Worm (Caenorhabditis elegans) whole organism, L4 larva: ENCODE results near the gene npr-2.

Experiments used
- D1046.2 ChIP-seq: fragments of 200-800 bp; sonication (Bioruptor generic); IDR thresholded peaks from 2 replicates; pipeline ENCODE4 v1.3.6; 2022; ENCODE audit warnings: missing genetic modification characterization, missing compliant biosample characterization
- F37D6.2 ChIP-seq: sonication (generic microtip); optimal IDR thresholded peaks from 2 replicates; lab custom pipeline; 2016; ENCODE audit warnings: mild to moderate bottlenecking, missing genetic modification characterization, missing compliant biosample characterization
- F49E8.2 ChIP-seq: sonication (generic microtip); optimal IDR thresholded peaks from 2 replicates; lab custom pipeline; 2016; ENCODE audit warnings: missing compliant biosample characterization, mild to moderate bottlenecking, missing genetic modification characterization, borderline replicate concordance
- T26A8.4 ChIP-seq: fragments of 200-800 bp; sonication (Bioruptor generic); IDR thresholded peaks from 2 replicates; pipeline ENCODE4 v1.3.6; 2022; ENCODE audit warnings: missing genetic modification characterization, missing compliant biosample characterization
- Y5F2A.4 ChIP-seq: fragments of 200-800 bp; sonication (Bioruptor generic); optimal IDR thresholded peaks from 2 replicates; lab custom pipeline; 2018; ENCODE audit warnings: mild to moderate bottlenecking, missing genetic modification characterization, missing compliant biosample characterization
- aha-1 ChIP-seq: fragments of 150-350 bp; peaks from one replicate; lab custom pipeline; 2014; ENCODE audit warnings: missing biosample characterization, missing genetic modification characterization
- aly-2 ChIP-seq: sonication (generic microtip); optimal IDR thresholded peaks from 2 replicates; lab custom pipeline; 2018; ENCODE audit warnings: missing biosample characterization, missing genetic modification characterization
- ama-1 ChIP-seq: fragments of 150-350 bp; optimal IDR thresholded peaks from 2 replicates; lab custom pipeline; 2014; ENCODE audit warnings: inconsistent platforms, mixed read lengths
- arid-1 ChIP-seq: fragments of 200-800 bp; sonication (Bioruptor generic); conservative IDR thresholded peaks from 2 replicates; pipeline ENCODE4 v1.3.6; 2022; ENCODE audit warnings: missing genetic modification reagents, missing genetic modification characterization, missing compliant biosample characterization
- attf-4 ChIP-seq: sonication (generic microtip); optimal IDR thresholded peaks from 3 replicates; lab custom pipeline; 2017; ENCODE audit warnings: missing biosample characterization, missing genetic modification characterization
- ceh-32 ChIP-seq: sonication (generic microtip); optimal IDR thresholded peaks from 2 replicates; lab custom pipeline; 2016; ENCODE audit warnings: mild to moderate bottlenecking, missing genetic modification characterization, missing compliant biosample characterization; ENCODE audit not compliant: poor library complexity
- daf-16 ChIP-seq, 3 experiments: sonication (generic microtip); optimal IDR thresholded peaks; 2 replicates each; lab custom pipeline; 2016 to 2017; ENCODE audit warnings: missing genetic modification characterization in 3 of 3, missing genetic modification reagents in 3 of 3, mild to moderate bottlenecking in 2 of 3, missing compliant biosample characterization in 2 of 3, missing biosample characterization in 1 of 3, moderate library complexity in 1 of 3
- daf-8 ChIP-seq: fragments of 200-800 bp; sonication (Bioruptor generic); IDR thresholded peaks from 2 replicates; pipeline ENCODE4 v1.3.6; 2022; ENCODE audit warnings: missing genetic modification characterization, missing compliant biosample characterization
- dmd-6 ChIP-seq: fragments of 200-800 bp; sonication (Bioruptor generic); IDR thresholded peaks from 2 replicates; pipeline ENCODE4 v1.3.6; 2022; ENCODE audit warnings: missing genetic modification reagents, missing genetic modification characterization, missing compliant biosample characterization
- dmd-8 ChIP-seq: fragments of 200-800 bp; sonication (Bioruptor generic); IDR thresholded peaks from 2 replicates; pipeline ENCODE4 v1.3.6; 2022; ENCODE audit warnings: missing genetic modification characterization, missing compliant biosample characterization
- duxl-1 ChIP-seq: sonication (generic microtip); optimal IDR thresholded peaks from 2 replicates; lab custom pipeline; 2016; ENCODE audit warnings: mild to moderate bottlenecking, missing genetic modification characterization, moderate library complexity, missing compliant biosample characterization; ENCODE audit not compliant: poor library complexity
- fos-1 ChIP-seq: fragments of 150-350 bp; optimal IDR thresholded peaks from 2 replicates; lab custom pipeline; 2014; ENCODE audit warnings: missing biosample characterization, missing genetic modification characterization
- gei-8 ChIP-seq: fragments of 200-800 bp; sonication (Bioruptor generic); optimal IDR thresholded peaks from 2 replicates; lab custom pipeline; 2018; ENCODE audit warnings: mild to moderate bottlenecking, missing genetic modification characterization, missing compliant biosample characterization
- hif-1 ChIP-seq, 2 experiments: sonication (generic microtip); optimal IDR thresholded peaks; 2 replicates each; lab custom pipeline; 2016 to 2017; ENCODE audit warnings: missing compliant biosample characterization in 2 of 2, missing genetic modification characterization in 2 of 2, missing genetic modification reagents in 2 of 2, missing genotype in 2 of 2, mild to moderate bottlenecking in 1 of 2
- lim-7 ChIP-seq: fragments of 200-800 bp; sonication (Bioruptor generic); IDR thresholded peaks from 2 replicates; pipeline ENCODE4 v1.3.6; 2022; ENCODE audit warnings: missing genetic modification characterization, missing compliant biosample characterization
- lin-39 ChIP-seq: fragments of 150-350 bp; optimal IDR thresholded peaks from 2 replicates; lab custom pipeline; 2014; ENCODE audit warnings: missing biosample characterization, missing genetic modification reagents, missing genetic modification characterization
- lsy-2 ChIP-seq, 2 experiments: fragments of 150-350 bp in 1 of 2; sonication (generic microtip) in 1 of 2; optimal IDR thresholded peaks; 2 replicates each; lab custom pipeline; 2014 to 2017; ENCODE audit warnings: missing biosample characterization in 2 of 2, missing genetic modification characterization in 2 of 2
- madf-9 ChIP-seq: fragments of 200-800 bp; sonication (Bioruptor generic); conservative IDR thresholded peaks from 2 replicates; pipeline ENCODE4 v1.3.6; 2022; ENCODE audit warnings: missing genetic modification reagents, missing genetic modification characterization, missing compliant biosample characterization
- mep-1 ChIP-seq: fragments of 150-350 bp; sonication (generic microtip); optimal IDR thresholded peaks from 3 replicates; lab custom pipeline; 2014; ENCODE audit warnings: missing biosample characterization, missing genetic modification characterization
- mxl-2 ChIP-seq: fragments of 200-800 bp; sonication (Bioruptor generic); conservative IDR thresholded peaks from 2 replicates; pipeline ENCODE4 v1.3.6; 2022; ENCODE audit warnings: missing genetic modification reagents, missing genetic modification characterization, missing compliant biosample characterization
- nhr-11 ChIP-seq: fragments of 150-350 bp; optimal IDR thresholded peaks from 2 replicates; lab custom pipeline; 2014; ENCODE audit warnings: missing biosample characterization, missing genetic modification characterization
- nhr-25 ChIP-seq: sonication (generic microtip); optimal IDR thresholded peaks from 2 replicates; lab custom pipeline; 2017; ENCODE audit warnings: missing genetic modification characterization, mild to moderate bottlenecking, missing compliant biosample characterization, antibody characterized with exemption, moderate library complexity, borderline replicate concordance; ENCODE audit not compliant: insufficient read depth
- nhr-28 ChIP-seq: fragments of 150-350 bp; optimal IDR thresholded peaks from 2 replicates; lab custom pipeline; 2014; ENCODE audit warnings: missing biosample characterization, missing genetic modification characterization
- nhr-48 ChIP-seq: sonication (generic microtip); optimal IDR thresholded peaks from 2 replicates; lab custom pipeline; 2016; ENCODE audit warnings: mild to moderate bottlenecking, missing genetic modification characterization, missing compliant biosample characterization
- nhr-6 ChIP-seq: fragments of 150-350 bp; optimal IDR thresholded peaks from 2 replicates; lab custom pipeline; 2014; ENCODE audit warnings: missing biosample characterization, missing genetic modification characterization
- nhr-76 ChIP-seq: fragments of 150-350 bp; optimal IDR thresholded peaks from 2 replicates; lab custom pipeline; 2014; ENCODE audit warnings: missing biosample characterization, missing genetic modification characterization
- nhr-77 ChIP-seq: fragments of 150-350 bp; optimal IDR thresholded peaks from 2 replicates; lab custom pipeline; 2014; ENCODE audit warnings: missing biosample characterization, missing genetic modification characterization
- pqm-1 ChIP-seq: sonication (generic microtip); optimal IDR thresholded peaks from 2 replicates; lab custom pipeline; 2017; ENCODE audit warnings: missing biosample characterization, missing genetic modification characterization
- set-16 ChIP-seq: fragments of 200-800 bp; sonication (Bioruptor generic); IDR thresholded peaks from 2 replicates; pipeline ENCODE4 v1.3.6; 2022; ENCODE audit warnings: missing genetic modification reagents, missing genetic modification characterization, missing compliant biosample characterization
- snpc-1.2 ChIP-seq: fragments of 200-800 bp; sonication (Bioruptor generic); IDR thresholded peaks from 2 replicates; pipeline ENCODE4 v1.3.6; 2022; ENCODE audit warnings: missing genetic modification reagents, missing genetic modification characterization, missing compliant biosample characterization
- spr-3 ChIP-seq: fragments of 200-800 bp; sonication (Bioruptor generic); optimal IDR thresholded peaks from 2 replicates; lab custom pipeline; 2018; ENCODE audit warnings: mild to moderate bottlenecking, missing genetic modification characterization, missing compliant biosample characterization
- unc-130 ChIP-seq: sonication (generic microtip); optimal IDR thresholded peaks from 2 replicates; lab custom pipeline; 2016; ENCODE audit warnings: missing genetic modification reagents, missing genetic modification characterization, missing compliant biosample characterization
- unc-39 ChIP-seq: sonication (generic microtip); optimal IDR thresholded peaks from 2 replicates; lab custom pipeline; 2017; ENCODE audit warnings: missing biosample characterization, missing genetic modification characterization
- unc-62 ChIP-seq, 3 experiments: fragments of 150-350 bp in 1 of 3; sonication (generic microtip); optimal IDR thresholded peaks in 2 of 3; peaks in 1 of 3; 1 replicate in 1 of 3; 2 replicates in 2 of 3; lab custom pipeline; 2014 to 2017; ENCODE audit warnings: missing biosample characterization in 3 of 3, missing genetic modification characterization in 3 of 3, missing genetic modification reagents in 3 of 3, missing genotype in 1 of 3
- zag-1 ChIP-seq: fragments of 150-350 bp; optimal IDR thresholded peaks from 2 replicates; lab custom pipeline; 2014; ENCODE audit warnings: missing biosample characterization, missing genetic modification characterization
- zfp-3 ChIP-seq: fragments of 200-800 bp; sonication (Bioruptor generic); conservative IDR thresholded peaks from 2 replicates; pipeline ENCODE4 v1.3.6; 2022; ENCODE audit warnings: missing genetic modification reagents, missing genetic modification characterization, missing compliant biosample characterization
- zip-11 ChIP-seq: fragments of 200-800 bp; sonication (Bioruptor generic); IDR thresholded peaks from 2 replicates; pipeline ENCODE4 v1.3.6; 2022; ENCODE audit warnings: missing genetic modification characterization, missing compliant biosample characterization
- zip-2 ChIP-seq: fragments of 150-350 bp; optimal IDR thresholded peaks from 2 replicates; lab custom pipeline; 2014; ENCODE audit warnings: missing biosample characterization, missing genetic modification characterization
- ztf-7 ChIP-seq: fragments of 150-350 bp; optimal IDR thresholded peaks from 2 replicates; lab custom pipeline; 2014; ENCODE audit warnings: missing biosample characterization, missing genetic modification characterization

Gene npr-2

DNA sequence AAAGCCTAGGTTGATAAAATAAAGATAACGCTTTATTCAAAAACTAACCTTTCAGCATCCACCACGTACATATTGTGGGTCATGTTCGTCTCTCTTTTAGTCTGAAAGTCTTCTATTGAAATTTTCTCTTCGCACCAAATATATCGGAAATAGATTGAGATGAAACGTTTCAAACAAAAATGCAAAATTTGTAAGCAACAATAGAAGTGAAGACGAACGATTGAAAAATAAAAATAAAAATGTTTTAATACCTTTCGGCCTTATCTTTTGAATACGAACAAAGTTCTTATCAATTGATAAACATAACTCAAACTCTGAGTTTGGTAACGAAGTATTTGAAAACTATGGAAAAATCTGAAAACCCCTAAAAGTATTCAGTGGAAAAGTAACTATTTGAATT is 46.9 kb downstream of the npr-2 start, which contains the start of gene F56H11.2:
Gene F56H11.2, minus strand, starts transcription at position 101 of the 400 bp plus-strand sequence.
- TF ChIP-seq daf-16 (GFP tag; optimal IDR thresholded peaks at IDR 0.05; lab: Kevin White, UChicago) (no peak), daf-16 (tag; optimal IDR thresholded peaks at IDR 0.05; lab: Kevin White, UChicago) (peak; percentile 20), ztf-7 (no peak), daf-8 (no peak), aly-2 (tag; lab: Kevin White, UChicago) (no peak)

ce11 chrIV:9530768-9531167 is 49.2 kb downstream of the npr-2 start:
- TF ChIP-seq unc-62 (GFP tag; optimal IDR thresholded peaks at IDR 0.05 in 1 of 2; lab: Kevin White, UChicago) (peak in 1 of 2 experiments; percentile 39), unc-62 (tag; optimal IDR thresholded peaks at IDR 0.05; lab: Kevin White, UChicago) (no peak), T26A8.4 (GFP tag; lab: Robert Waterston, UW) (peak; percentile 26; the same call in 1 of the 2 replicates), nhr-25 (peak; percentile 36), mep-1 (tag; lab: Kevin White, UChicago) (peak; percentile 35), unc-130 (no peak), nhr-11 (tag; lab: Kevin White, UChicago) (no peak), gei-8 (GFP tag; lab: Kevin White, UChicago) (no peak), F49E8.2 (tag; lab: Kevin White, UChicago) (no peak), nhr-28 (tag; lab: Kevin White, UChicago) (no peak), F37D6.2 (tag; lab: Kevin White, UChicago) (no peak), ama-1 (lab: Kevin White, UChicago) (peak; percentile 20), madf-9 (no peak), attf-4 (no peak), spr-3 (GFP tag; lab: Kevin White, UChicago) (peak; percentile 55), lsy-2 (tag; optimal IDR thresholded peaks at IDR 0.05; lab: Kevin White, UChicago) (no peak), aha-1 (tag; lab: Kevin White, UChicago) (peak; percentile 97), lim-7 (GFP tag; lab: Robert Waterston, UW) (0 out of 2 replicates have a peak, but pooled peaks have one; percentile 14), mxl-2 (GFP tag; lab: Robert Waterston, UW) (no peak)

DNA sequence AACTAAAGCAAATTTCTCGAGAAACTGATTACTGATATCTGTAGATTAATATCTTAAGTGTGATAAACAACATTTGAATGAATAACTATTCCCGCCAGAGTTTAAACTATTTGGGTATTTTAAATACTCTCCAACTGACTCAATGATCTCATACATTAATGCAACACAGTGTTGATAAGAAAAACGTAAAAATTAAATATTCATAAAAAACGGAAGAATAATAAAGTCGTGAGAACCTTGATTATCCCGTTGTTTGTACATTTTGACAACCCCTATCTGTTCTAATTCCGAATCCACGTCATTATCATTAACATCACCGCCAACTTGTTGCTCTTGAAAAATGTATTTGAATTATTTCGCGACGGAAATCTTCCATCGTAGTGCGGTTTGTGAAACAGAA is 50.3 kb downstream of the npr-2 start, which contains the start of gene elo-7:
Gene elo-7, plus strand, starts transcription at position 301 of the 400 bp plus-strand sequence.
- no peak for TF ChIP-seq zfp-3 (GFP tag; lab: Robert Waterston, UW)
- no peak for TF ChIP-seq lin-39
- TF ChIP-seq nhr-6 (tag; lab: Kevin White, UChicago) = no peak
- no peak for TF ChIP-seq snpc-1.2 (GFP tag; lab: Robert Waterston, UW)
- TF ChIP-seq arid-1 (GFP tag; lab: Robert Waterston, UW) = no peak
- no peak for TF ChIP-seq unc-39 (tag; lab: Kevin White, UChicago)

DNA sequence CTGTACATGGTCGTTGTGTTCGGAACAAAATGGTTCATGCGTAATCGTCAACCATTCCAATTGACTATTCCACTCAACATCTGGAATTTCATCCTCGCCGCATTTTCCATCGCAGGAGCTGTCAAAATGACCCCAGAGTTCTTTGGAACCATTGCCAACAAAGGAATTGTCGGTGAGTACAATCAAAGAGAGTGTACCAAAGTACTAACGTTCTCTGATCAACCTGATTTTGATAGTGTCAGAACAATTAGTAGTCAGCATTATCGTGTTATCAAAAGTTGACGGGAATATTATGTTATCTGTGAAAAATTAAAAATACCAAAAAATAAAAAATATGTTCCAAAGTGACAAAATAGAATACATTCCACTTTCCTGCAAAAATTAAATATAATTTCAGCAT is 52.9 kb downstream of the npr-2 start:
- no peak for TF ChIP-seq D1046.2 (GFP tag; lab: Robert Waterston, UW)
- TF ChIP-seq attf-4 = no peak
- TF ChIP-seq ceh-32 (tag; lab: Kevin White, UChicago) = no peak
- no peak for TF ChIP-seq lim-7 (GFP tag; lab: Robert Waterston, UW)
- TF ChIP-seq zfp-3 (GFP tag; lab: Robert Waterston, UW) = no peak
- TF ChIP-seq fos-1 (tag; lab: Kevin White, UChicago) = no peak
- TF ChIP-seq Y5F2A.4 (GFP tag; lab: Kevin White, UChicago) = no peak
- TF ChIP-seq set-16 (GFP tag; lab: Robert Waterston, UW) = no peak
- no peak for TF ChIP-seq zag-1 (tag; lab: Kevin White, UChicago)
- no peak for TF ChIP-seq duxl-1 (tag; lab: Kevin White, UChicago)
- TF ChIP-seq pqm-1 (tag; lab: Kevin White, UChicago) = peak; percentile 32
- no peak for TF ChIP-seq zip-2
- no peak for TF ChIP-seq gei-8 (GFP tag; lab: Kevin White, UChicago)
- TF ChIP-seq hif-1 (tag; optimal IDR thresholded peaks at IDR 0.05; lab: Kevin White, UChicago) = no peak
- peak; percentile 60 for TF ChIP-seq nhr-77 (tag; lab: Kevin White, UChicago)
- TF ChIP-seq unc-62 (GFP tag; optimal IDR thresholded peaks at IDR 0.05 in 1 of 2; lab: Kevin White, UChicago) = no peak
- no peak for TF ChIP-seq unc-62 (tag; optimal IDR thresholded peaks at IDR 0.05; lab: Kevin White, UChicago)
- TF ChIP-seq daf-8 = no peak
- TF ChIP-seq nhr-28 (tag; lab: Kevin White, UChicago) = peak; percentile 55
- TF ChIP-seq unc-130 = no peak
- peak; percentile 27 for TF ChIP-seq nhr-48 (tag; lab: Kevin White, UChicago)
- no peak for TF ChIP-seq arid-1 (GFP tag; lab: Robert Waterston, UW)
- TF ChIP-seq zip-11 (GFP tag; lab: Robert Waterston, UW) = no peak
- no peak for TF ChIP-seq dmd-8 (GFP tag; lab: Robert Waterston, UW)
- TF ChIP-seq mep-1 (tag; lab: Kevin White, UChicago) = no peak
- peak; percentile 38; the same call in 1 of the 2 replicates for TF ChIP-seq dmd-6 (GFP tag; lab: Robert Waterston, UW)
- TF ChIP-seq nhr-76 (tag; lab: Kevin White, UChicago) = no peak
- TF ChIP-seq unc-39 (tag; lab: Kevin White, UChicago) = no peak
- no peak for TF ChIP-seq aly-2 (tag; lab: Kevin White, UChicago)
